Worm (Caenorhabditis elegans) whole organism, L1 larva: ENCODE data around the gene str-232.

Experiments used
- F16B12.6 ChIP-seq: fragments of 150-350 bp; optimal IDR thresholded peaks from 2 replicates; lab custom pipeline; 2014; ENCODE audit warnings: missing biosample characterization, missing genetic modification characterization
- alr-1 ChIP-seq: fragments of 200-800 bp; sonication (Bioruptor generic); optimal IDR thresholded peaks from 2 replicates; lab custom pipeline; 2018; ENCODE audit warnings: borderline replicate concordance, mild to moderate bottlenecking, missing genetic modification characterization, missing compliant biosample characterization
- aly-2 ChIP-seq: fragments of 150-350 bp; optimal IDR thresholded peaks from 2 replicates; lab custom pipeline; 2014; ENCODE audit warnings: missing biosample characterization, missing genetic modification characterization
- ama-1 ChIP-seq: fragments of 150-350 bp; optimal IDR thresholded peaks from 2 replicates; lab custom pipeline; 2014
- blmp-1 ChIP-seq: fragments of 150-350 bp; optimal IDR thresholded peaks from 2 replicates; lab custom pipeline; 2014; ENCODE audit warnings: missing biosample characterization, missing genetic modification characterization
- ceh-88 ChIP-seq: fragments of 200-800 bp; sonication (Bioruptor generic); IDR thresholded peaks from 2 replicates; pipeline ENCODE4 v1.3.6; 2022; ENCODE audit warnings: missing genetic modification characterization, missing compliant biosample characterization
- efl-3 ChIP-seq: fragments of 200-800 bp; sonication (Bioruptor generic); optimal IDR thresholded peaks from 2 replicates; lab custom pipeline; 2018; ENCODE audit warnings: mild to moderate bottlenecking, missing genetic modification characterization, missing compliant biosample characterization
- elt-3 ChIP-seq, 6 experiments: fragments of 150-350 bp in 1 of 6; sonication (generic microtip); optimal IDR thresholded peaks; 2 replicates each; lab custom pipeline; 2017 to 2018; ENCODE audit warnings: missing biosample characterization in 6 of 6, missing genetic modification characterization in 6 of 6, inconsistent platforms in 1 of 6
- lir-3 ChIP-seq: sonication (generic microtip); optimal IDR thresholded peaks from 2 replicates; lab custom pipeline; 2016; ENCODE audit warnings: mild to moderate bottlenecking, missing genetic modification characterization, moderate library complexity, missing compliant biosample characterization; ENCODE audit not compliant: poor library complexity
- nhr-19 ChIP-seq: fragments of 200-800 bp; sonication (Bioruptor generic); conservative IDR thresholded peaks from 2 replicates; pipeline ENCODE4 v1.3.6; 2022; ENCODE audit warnings: missing genetic modification characterization, missing compliant biosample characterization
- skn-1 ChIP-seq: fragments of 150-350 bp; optimal IDR thresholded peaks from 2 replicates; lab custom pipeline; 2014; ENCODE audit warnings: missing biosample characterization, missing genetic modification characterization
- unc-62 ChIP-seq: fragments of 150-350 bp; optimal IDR thresholded peaks from 2 replicates; lab custom pipeline; 2014; ENCODE audit warnings: missing biosample characterization, missing genetic modification reagents, missing genetic modification characterization
- unc-86 ChIP-seq: sonication (generic microtip); optimal IDR thresholded peaks from 2 replicates; lab custom pipeline; 2016; ENCODE audit warnings: missing genetic modification characterization, missing compliant biosample characterization

DNA sequence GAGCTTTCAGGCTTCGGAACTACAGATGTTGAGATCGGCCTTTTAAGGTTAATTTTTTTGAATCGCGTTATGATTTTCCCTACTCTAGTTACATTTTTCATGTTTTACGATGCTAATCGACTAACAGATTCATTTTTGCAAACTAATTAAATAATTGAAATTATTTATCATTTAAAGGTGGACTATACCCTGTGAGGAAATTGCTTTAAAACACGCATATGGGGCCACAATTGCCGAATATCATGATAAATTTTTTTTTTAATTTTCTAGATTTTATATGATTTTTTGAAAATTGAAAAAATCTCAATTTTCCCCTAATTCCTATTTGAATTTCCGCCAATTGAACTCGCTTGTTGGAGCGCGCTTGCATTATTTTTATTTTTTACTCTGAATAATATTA is 46.4 kb upstream of the str-232 start, which contains the start of gene fbxa-100:
- no peak for TF ChIP-seq nhr-19 (GFP tag; lab: Robert Waterston, UW)
- TF ChIP-seq aly-2 (tag; lab: Kevin White, UChicago), result no peak
- TF ChIP-seq elt-3 (tag; optimal IDR thresholded peaks at IDR 0.05; lab: Kevin White, UChicago), result no peak
- no peak for TF ChIP-seq blmp-1 (tag; lab: Kevin White, UChicago)
- TF ChIP-seq skn-1, result no peak
- no peak for TF ChIP-seq unc-62 (GFP tag; lab: Kevin White, UChicago)
- TF ChIP-seq efl-3 (GFP tag; lab: Kevin White, UChicago), result no peak
- TF ChIP-seq ama-1 (lab: Kevin White, UChicago), result no peak
- no peak for TF ChIP-seq F16B12.6
- TF ChIP-seq ceh-88 (GFP tag; lab: Robert Waterston, UW), result no peak
- TF ChIP-seq lir-3 (tag; lab: Kevin White, UChicago), result no peak
- TF ChIP-seq unc-86 (tag; lab: Kevin White, UChicago), result no peak
- TF ChIP-seq alr-1, result no peak
